Worm (Caenorhabditis elegans): ENCODE measurements around the gene K02C4.5.

DNA sequence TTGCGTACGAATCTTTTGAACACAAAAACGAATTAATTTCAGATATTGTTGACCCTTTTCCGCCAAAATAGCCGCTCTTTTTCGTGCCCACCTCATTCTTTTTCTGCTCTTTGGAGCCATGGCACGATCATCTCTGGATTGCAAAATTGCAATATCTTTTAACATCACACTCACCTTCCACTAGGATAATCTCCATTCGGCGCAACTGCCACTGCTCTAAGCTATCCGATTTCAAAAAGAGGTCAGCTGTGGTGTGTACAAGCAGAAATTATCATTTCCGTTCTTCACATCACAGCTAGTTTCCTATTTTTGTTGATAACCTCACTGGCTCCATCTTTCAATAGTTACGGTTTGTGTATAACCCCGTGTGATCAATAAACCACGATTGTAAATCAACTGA is 48.4 kb downstream of the K02C4.5 start:
- TF ChIP-seq ref-1 (GFP tag; conservative IDR thresholded peaks at IDR 0.05), result no peak
- TF ChIP-seq med-1 (GFP tag; optimal IDR thresholded peaks at IDR 0.05; ENCODE audit: insufficient read depth), result no peak
- no peak for TF ChIP-seq ztf-29 (GFP tag; IDR thresholded peaks at IDR 0.05)
- no peak for TF ChIP-seq klf-2 (GFP tag; conservative IDR thresholded peaks at IDR 0.05)
- TF ChIP-seq tab-1 (GFP tag; IDR thresholded peaks at IDR 0.05), result no peak
- TF ChIP-seq flt-1 (GFP tag; IDR thresholded peaks at IDR 0.05), result no peak
- no peak for TF ChIP-seq T22C8.4 (GFP tag; IDR thresholded peaks at IDR 0.05)
- no peak for TF ChIP-seq ztf-23 (GFP tag; IDR thresholded peaks at IDR 0.05)
- TF ChIP-seq cog-1 (tag; optimal IDR thresholded peaks at IDR 0.05), result no peak

All from whole organism, midembryonic.